Fruit fly (Drosophila melanogaster) whole organism, adult: ENCODE results near the gene Ncoa6.

Experiments
- CG33017 ChIP-seq: fragments of 200-800 bp; sonication (Bioruptor generic); optimal IDR thresholded peaks from 2 replicates; lab custom pipeline; 2018; ENCODE audit warnings: missing biosample characterization, mild to moderate bottlenecking, missing genetic modification characterization, moderate library complexity
- CG7101 ChIP-seq: fragments of 200-800 bp; sonication (Bioruptor generic); optimal IDR thresholded peaks from 2 replicates; lab custom pipeline; 2018; ENCODE audit warnings: missing biosample characterization, mild to moderate bottlenecking, missing genetic modification characterization, moderate library complexity
- Clk ChIP-seq: fragments of 200-800 bp; sonication (Bioruptor generic); optimal IDR thresholded peaks from 2 replicates; lab custom pipeline; 2017; ENCODE audit warnings: missing biosample characterization, missing genetic modification characterization
- Hr96 ChIP-seq: fragments of 200-800 bp; sonication (Bioruptor generic); optimal IDR thresholded peaks from 2 replicates; lab custom pipeline; 2016; ENCODE audit warnings: missing biosample characterization, missing genetic modification characterization
- cnc ChIP-seq, 2 experiments: fragments of >200 bp; optimal IDR thresholded peaks; 2 replicates each; lab custom pipeline; 2017
- kay ChIP-seq: fragments of 200-800 bp; sonication (Bioruptor generic); peaks from one replicate; lab custom pipeline; 2016; ENCODE audit warnings: missing biosample characterization, missing genetic modification characterization, borderline replicate concordance
- ovo ChIP-seq: fragments of 200-800 bp; sonication (Bioruptor generic); optimal IDR thresholded peaks from 2 replicates; lab custom pipeline; 2016; ENCODE audit warnings: missing biosample characterization, missing genetic modification characterization
- pad ChIP-seq: fragments of 200-800 bp; sonication (Bioruptor generic); optimal IDR thresholded peaks from 3 replicates; lab custom pipeline; 2017; ENCODE audit warnings: missing biosample characterization, missing genetic modification characterization, mild to moderate bottlenecking, moderate library complexity, missing genetic modification reagents
- tj ChIP-seq: fragments of 200-800 bp; sonication (Bioruptor generic); optimal IDR thresholded peaks from 3 replicates; lab custom pipeline; 2017; ENCODE audit warnings: missing biosample characterization, mild to moderate bottlenecking, missing genetic modification characterization, moderate library complexity
- toe ChIP-seq: fragments of 200-800 bp; sonication (Bioruptor generic); optimal IDR thresholded peaks from 2 replicates; lab custom pipeline; 2016; ENCODE audit warnings: missing biosample characterization, missing genetic modification characterization

dm6 chr2L:5271081-5271480 is 55.4 kb downstream of the Ncoa6 start, which contains the start of gene tkv:
- TF ChIP-seq tj (no peak), kay (GFP tag; lab: Kevin White, UChicago) (no peak), CG33017 (tag; lab: Kevin White, UChicago) (no peak), ovo (no peak), toe (GFP tag; lab: Kevin White, UChicago) (no peak), pad (GFP tag; lab: Kevin White, UChicago) (no peak), Hr96 (GFP tag; lab: Kevin White, UChicago) (no peak), Clk (GFP tag; lab: Kevin White, UChicago) (no peak), cnc (optimal IDR thresholded peaks at IDR 0.05; lab: Kevin White, UChicago) (no peak), CG7101 (tag; lab: Kevin White, UChicago) (no peak)
